Worm (Caenorhabditis elegans) whole organism, L1 larva: ENCODE measurements around the gene D1086.5.
A peak's percentile ranks its signal among the peaks of the same experiment; 100 is the strongest.

Source experiments
- C04F5.9 ChIP-seq: sonication (generic microtip); optimal IDR thresholded peaks from 2 replicates; lab custom pipeline; 2016; ENCODE audit warnings: missing genetic modification characterization, missing compliant biosample characterization
- C16A3.4 ChIP-seq: fragments of 150-350 bp; optimal IDR thresholded peaks from 2 replicates; lab custom pipeline; 2014; ENCODE audit warnings: missing biosample characterization, missing genetic modification characterization
- C34B4.2 ChIP-seq: sonication (generic microtip); optimal IDR thresholded peaks from 2 replicates; lab custom pipeline; 2017; ENCODE audit warnings: mild to moderate bottlenecking, missing genetic modification characterization, missing compliant biosample characterization
- aha-1 ChIP-seq: fragments of 150-350 bp; optimal IDR thresholded peaks from 2 replicates; lab custom pipeline; 2014; ENCODE audit warnings: missing biosample characterization, missing genetic modification characterization
- alr-1 ChIP-seq: fragments of 200-800 bp; sonication (Bioruptor generic); optimal IDR thresholded peaks from 2 replicates; lab custom pipeline; 2018; ENCODE audit warnings: borderline replicate concordance, mild to moderate bottlenecking, missing genetic modification characterization, missing compliant biosample characterization
- ama-1 ChIP-seq: fragments of 150-350 bp; optimal IDR thresholded peaks from 2 replicates; lab custom pipeline; 2014
- blmp-1 ChIP-seq: fragments of 150-350 bp; optimal IDR thresholded peaks from 2 replicates; lab custom pipeline; 2014; ENCODE audit warnings: missing biosample characterization, missing genetic modification characterization
- ceh-63 ChIP-seq: fragments of 200-800 bp; sonication (Bioruptor generic); optimal IDR thresholded peaks from 2 replicates; lab custom pipeline; 2018; ENCODE audit warnings: mild to moderate bottlenecking, missing genetic modification characterization, missing compliant biosample characterization
- ceh-82 ChIP-seq, 3 experiments: fragments of 150-350 bp in 1 of 3; sonication (generic microtip) in 2 of 3; optimal IDR thresholded peaks; 2 replicates each; lab custom pipeline; 2014 to 2017; ENCODE audit warnings: missing biosample characterization in 3 of 3, missing genetic modification characterization in 3 of 3
- ceh-88 ChIP-seq: fragments of 200-800 bp; sonication (Bioruptor generic); IDR thresholded peaks from 2 replicates; pipeline ENCODE4 v1.3.6; 2022; ENCODE audit warnings: missing genetic modification characterization, missing compliant biosample characterization
- ceh-90 ChIP-seq: sonication (generic microtip); optimal IDR thresholded peaks from 2 replicates; lab custom pipeline; 2016; ENCODE audit warnings: missing genetic modification characterization, missing compliant biosample characterization
- dsc-1 ChIP-seq: sonication (generic microtip); optimal IDR thresholded peaks from 2 replicates; lab custom pipeline; 2016; ENCODE audit warnings: mild to moderate bottlenecking, missing genetic modification characterization, missing compliant biosample characterization
- egl-13 ChIP-seq: sonication (generic microtip); optimal IDR thresholded peaks from 2 replicates; lab custom pipeline; 2016; ENCODE audit warnings: missing genotype, missing genetic modification reagents, missing genetic modification characterization, missing compliant biosample characterization
- elt-2 ChIP-seq: sonication (generic microtip); optimal IDR thresholded peaks from 2 replicates; lab custom pipeline; 2016; ENCODE audit warnings: missing genetic modification characterization, mild to moderate bottlenecking, inconsistent platforms, missing compliant biosample characterization, missing genetic modification reagents
- elt-3 ChIP-seq, 6 experiments: fragments of 150-350 bp in 1 of 6; sonication (generic microtip); optimal IDR thresholded peaks; 2 replicates each; lab custom pipeline; 2017 to 2018; ENCODE audit warnings: missing biosample characterization in 6 of 6, missing genetic modification characterization in 6 of 6, inconsistent platforms in 1 of 6
- fkh-10 ChIP-seq: sonication (generic microtip); optimal IDR thresholded peaks from 2 replicates; lab custom pipeline; 2017; ENCODE audit warnings: missing biosample characterization, missing genetic modification reagents, missing genetic modification characterization
- fkh-4 ChIP-seq: sonication (generic microtip); optimal IDR thresholded peaks from 2 replicates; lab custom pipeline; 2016; ENCODE audit warnings: missing compliant biosample characterization, missing genetic modification characterization, borderline replicate concordance
- hlh-17 ChIP-seq: fragments of 200-800 bp; sonication (Bioruptor generic); optimal IDR thresholded peaks from 2 replicates; lab custom pipeline; 2018; ENCODE audit warnings: missing genetic modification characterization, mild to moderate bottlenecking, missing compliant biosample characterization, moderate library complexity, borderline replicate concordance
- hpl-2 ChIP-seq: fragments of 150-350 bp; optimal IDR thresholded peaks from 2 replicates; lab custom pipeline; 2014; ENCODE audit warnings: missing biosample characterization, missing genetic modification reagents, missing genetic modification characterization
- irx-1 ChIP-seq: sonication (generic microtip); optimal IDR thresholded peaks from 2 replicates; lab custom pipeline; 2016; ENCODE audit warnings: missing genetic modification characterization, missing compliant biosample characterization
- isw-1 ChIP-seq: fragments of 200-800 bp; sonication (Bioruptor generic); IDR thresholded peaks from 2 replicates; pipeline ENCODE4 v1.3.6; 2022; ENCODE audit warnings: missing genetic modification characterization, missing compliant biosample characterization
- jun-1 ChIP-seq: fragments of 150-350 bp; optimal IDR thresholded peaks from 2 replicates; lab custom pipeline; 2014; ENCODE audit warnings: missing biosample characterization, missing genetic modification reagents, missing genetic modification characterization
- lin-14 ChIP-seq: fragments of 200-800 bp; sonication (Bioruptor generic); optimal IDR thresholded peaks from 2 replicates; lab custom pipeline; 2018; ENCODE audit warnings: mild to moderate bottlenecking, missing genetic modification characterization, moderate library complexity, missing compliant biosample characterization
- lin-35 ChIP-seq, 2 experiments: fragments of 150-350 bp; optimal IDR thresholded peaks; 2 replicates each; lab custom pipeline; 2014; ENCODE audit warnings: missing biosample characterization in 2 of 2, missing genetic modification characterization in 2 of 2, missing genetic modification reagents in 2 of 2
- lir-3 ChIP-seq: sonication (generic microtip); optimal IDR thresholded peaks from 2 replicates; lab custom pipeline; 2016; ENCODE audit warnings: mild to moderate bottlenecking, missing genetic modification characterization, moderate library complexity, missing compliant biosample characterization; ENCODE audit not compliant: poor library complexity
- lsy-2 ChIP-seq, 2 experiments: fragments of 150-350 bp; optimal IDR thresholded peaks; 2 replicates each; lab custom pipeline; 2014; ENCODE audit warnings: missing biosample characterization in 2 of 2, missing genetic modification characterization in 2 of 2
- mab-9 ChIP-seq: fragments of 200-800 bp; sonication (Bioruptor generic); IDR thresholded peaks from 2 replicates; pipeline ENCODE4 v1.3.6; 2022; ENCODE audit warnings: missing genetic modification reagents, missing genetic modification characterization, missing compliant biosample characterization
- mep-1 ChIP-seq: fragments of 150-350 bp; optimal IDR thresholded peaks from 2 replicates; lab custom pipeline; 2014; ENCODE audit warnings: missing biosample characterization, missing genetic modification characterization
- nhr-12 ChIP-seq: sonication (generic microtip); optimal IDR thresholded peaks from 2 replicates; lab custom pipeline; 2017; ENCODE audit warnings: missing biosample characterization, missing genetic modification characterization
- nhr-19 ChIP-seq: fragments of 200-800 bp; sonication (Bioruptor generic); conservative IDR thresholded peaks from 2 replicates; pipeline ENCODE4 v1.3.6; 2022; ENCODE audit warnings: missing genetic modification characterization, missing compliant biosample characterization
- nhr-20 ChIP-seq: sonication (generic microtip); optimal IDR thresholded peaks from 2 replicates; lab custom pipeline; 2016; ENCODE audit warnings: mild to moderate bottlenecking, missing genetic modification characterization, missing compliant biosample characterization
- nhr-47 ChIP-seq: sonication (generic microtip); optimal IDR thresholded peaks from 2 replicates; lab custom pipeline; 2016; ENCODE audit warnings: mild to moderate bottlenecking, missing genetic modification characterization, moderate library complexity, missing compliant biosample characterization
- nhr-76 ChIP-seq: sonication (generic microtip); optimal IDR thresholded peaks from 2 replicates; lab custom pipeline; 2017; ENCODE audit warnings: missing biosample characterization, missing genetic modification characterization
- nhr-84 ChIP-seq: sonication (generic microtip); optimal IDR thresholded peaks from 2 replicates; lab custom pipeline; 2017; ENCODE audit warnings: missing biosample characterization, missing genetic modification characterization
- pag-3 ChIP-seq: sonication (generic microtip); optimal IDR thresholded peaks from 2 replicates; lab custom pipeline; 2017; ENCODE audit warnings: missing genetic modification characterization, mild to moderate bottlenecking, missing compliant biosample characterization, antibody characterized with exemption, borderline replicate concordance; ENCODE audit not compliant: insufficient read depth
- rnt-1 ChIP-seq: sonication (generic microtip); optimal IDR thresholded peaks from 2 replicates; lab custom pipeline; 2016; ENCODE audit warnings: mild to moderate bottlenecking, missing genetic modification characterization, moderate library complexity, missing compliant biosample characterization
- sox-4 ChIP-seq: sonication (generic microtip); optimal IDR thresholded peaks from 2 replicates; lab custom pipeline; 2016; ENCODE audit warnings: missing genetic modification characterization, missing compliant biosample characterization
- sptf-1 ChIP-seq: fragments of 150-350 bp; optimal IDR thresholded peaks from 2 replicates; lab custom pipeline; 2014; ENCODE audit warnings: missing biosample characterization, missing genetic modification characterization
- swsn-7 ChIP-seq: sonication (generic microtip); optimal IDR thresholded peaks from 2 replicates; lab custom pipeline; 2016; ENCODE audit warnings: missing genetic modification characterization, missing compliant biosample characterization
- tbx-2 ChIP-seq: sonication (generic microtip); optimal IDR thresholded peaks from 2 replicates; lab custom pipeline; 2016; ENCODE audit warnings: missing genetic modification characterization, missing compliant biosample characterization
- tlp-1 ChIP-seq: fragments of 150-350 bp; optimal IDR thresholded peaks from 2 replicates; lab custom pipeline; 2014; ENCODE audit warnings: missing biosample characterization, missing genetic modification characterization
- unc-30 ChIP-seq: sonication (generic microtip); optimal IDR thresholded peaks from 2 replicates; lab custom pipeline; 2017; ENCODE audit warnings: missing biosample characterization, missing genetic modification characterization
- unc-86 ChIP-seq: sonication (generic microtip); optimal IDR thresholded peaks from 2 replicates; lab custom pipeline; 2016; ENCODE audit warnings: missing genetic modification characterization, missing compliant biosample characterization
- unc-98 ChIP-seq: fragments of 200-800 bp; sonication (Bioruptor generic); IDR thresholded peaks from 2 replicates; pipeline ENCODE4 v1.3.6; 2022; ENCODE audit warnings: missing genetic modification characterization, missing compliant biosample characterization
- vab-15 ChIP-seq: sonication (generic microtip); optimal IDR thresholded peaks from 2 replicates; lab custom pipeline; 2017; ENCODE audit warnings: missing genotype, mild to moderate bottlenecking, missing genetic modification characterization, missing compliant biosample characterization
- xbp-1 ChIP-seq: sonication (generic microtip); optimal IDR thresholded peaks from 2 replicates; lab custom pipeline; 2016; ENCODE audit warnings: missing genetic modification characterization, missing compliant biosample characterization
- zag-1 ChIP-seq: fragments of 150-350 bp; optimal IDR thresholded peaks from 2 replicates; lab custom pipeline; 2014; ENCODE audit warnings: missing biosample characterization, missing genetic modification characterization
- ztf-4 ChIP-seq: fragments of 150-350 bp; optimal IDR thresholded peaks from 2 replicates; lab custom pipeline; 2014; ENCODE audit warnings: missing biosample characterization, missing genetic modification characterization

The D1086.5 gene

ce11 chrV:14094546-14094945, 4.4 kb upstream of the D1086.5 start:
- TF ChIP-seq dsc-1 (tag; lab: Kevin White, UChicago) (no peak), elt-2 (tag; lab: Kevin White, UChicago) (no peak), ceh-63 (GFP tag; lab: Kevin White, UChicago) (no peak), C34B4.2 (tag; lab: Kevin White, UChicago) (no peak), hlh-17 (GFP tag; lab: Kevin White, UChicago) (no peak), rnt-1 (no peak), lin-35 (GFP tag; optimal IDR thresholded peaks at IDR 0.05; lab: Kevin White, UChicago) (no peak), swsn-7 (tag; lab: Kevin White, UChicago) (no peak), nhr-20 (tag; lab: Kevin White, UChicago) (no peak), tlp-1 (no peak), elt-3 (tag; optimal IDR thresholded peaks at IDR 0.05; lab: Kevin White, UChicago) (no peak), zag-1 (tag; lab: Kevin White, UChicago) (no peak), irx-1 (tag; lab: Kevin White, UChicago) (no peak), sox-4 (no peak), hpl-2 (no peak), ztf-4 (tag; lab: Kevin White, UChicago) (no peak)

DNA sequence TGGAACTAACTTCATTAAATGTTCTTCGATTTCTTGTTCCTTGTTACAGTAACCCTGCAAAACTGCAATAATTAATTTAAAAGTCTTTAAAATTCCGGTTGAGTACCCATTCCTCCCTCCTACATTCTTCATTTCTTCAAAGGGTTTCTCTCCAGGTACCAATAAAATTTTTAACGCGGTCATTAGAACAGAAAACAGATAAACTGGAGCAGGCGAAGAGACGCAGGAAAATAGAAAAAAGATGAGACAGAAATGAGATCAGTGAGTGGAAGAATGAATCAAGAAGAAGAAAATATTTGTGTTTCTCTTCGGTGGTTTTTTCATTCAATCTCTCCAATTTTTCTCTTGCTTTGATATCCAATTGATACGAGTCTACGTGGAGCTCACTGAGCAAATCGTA, 3.6 kb upstream of the D1086.5 start, which contains the start of gene D1086.8:
TSS of gene D1086.8 (plus strand) at position 301 of the 400 bp plus-strand sequence.
- no peak for TF ChIP-seq hpl-2
- peak; percentile 57 for TF ChIP-seq lin-14
- no peak for TF ChIP-seq hlh-17 (GFP tag; lab: Kevin White, UChicago)
- no peak for TF ChIP-seq unc-98 (GFP tag; lab: Robert Waterston, UW)
- TF ChIP-seq tlp-1, result no peak
- TF ChIP-seq mep-1 (tag; lab: Kevin White, UChicago), result no peak
- no peak for TF ChIP-seq nhr-12 (tag; lab: Kevin White, UChicago)
- TF ChIP-seq xbp-1, result no peak
- TF ChIP-seq ztf-4 (tag; lab: Kevin White, UChicago), result no peak
- no peak for TF ChIP-seq ceh-88 (GFP tag; lab: Robert Waterston, UW)
- peak; percentile 11 for TF ChIP-seq blmp-1
- TF ChIP-seq elt-2 (tag; lab: Kevin White, UChicago), result no peak
- peak; percentile 2 for TF ChIP-seq dsc-1 (tag; lab: Kevin White, UChicago)
- no peak for TF ChIP-seq vab-15
- TF ChIP-seq C04F5.9, result no peak
- no peak for TF ChIP-seq nhr-19 (GFP tag; lab: Robert Waterston, UW)
- TF ChIP-seq lir-3 (tag; lab: Kevin White, UChicago), result no peak
- no peak for TF ChIP-seq isw-1 (GFP tag; lab: Robert Waterston, UW)
- TF ChIP-seq alr-1 (tag; lab: Kevin White, UChicago), result no peak
- TF ChIP-seq rnt-1, result peak; percentile 33
- no peak for TF ChIP-seq pag-3
- peak in 1 of 2 experiments; percentile 38 for TF ChIP-seq lsy-2 (tag; optimal IDR thresholded peaks at IDR 0.05; lab: Kevin White, UChicago)
- TF ChIP-seq tbx-2, result no peak
- no peak for TF ChIP-seq sptf-1 (tag; lab: Kevin White, UChicago)
- no peak for TF ChIP-seq unc-86 (tag; lab: Kevin White, UChicago)
- no peak for TF ChIP-seq nhr-84 (tag; lab: Kevin White, UChicago)
- TF ChIP-seq aha-1 (tag; lab: Kevin White, UChicago), result no peak

ce11 chrV:14092403-14092802, 2.2 kb upstream of the D1086.5 start, which contains the start of gene D1086.3:
Gene D1086.3 (plus strand): TSS chrV:14092792.
- TF ChIP-seq nhr-76 (no peak), egl-13 (tag; lab: Kevin White, UChicago) (no peak), isw-1 (GFP tag; lab: Robert Waterston, UW) (no peak), sox-4 (no peak), unc-30 (tag; lab: Kevin White, UChicago) (no peak), nhr-19 (GFP tag; lab: Robert Waterston, UW) (peak; percentile 80), mab-9 (GFP tag; lab: Robert Waterston, UW) (no peak), ama-1 (lab: Kevin White, UChicago) (peak; percentile 70), ceh-88 (GFP tag; lab: Robert Waterston, UW) (no peak), elt-2 (tag; lab: Kevin White, UChicago) (peak; percentile 55), swsn-7 (tag; lab: Kevin White, UChicago) (peak; percentile 65), C04F5.9 (no peak), fkh-10 (GFP tag; lab: Kevin White, UChicago) (no peak), jun-1 (no peak), lsy-2 (tag; optimal IDR thresholded peaks at IDR 0.05; lab: Kevin White, UChicago) (peak in 1 of 2 experiments; percentile 42), elt-3 (tag; optimal IDR thresholded peaks at IDR 0.05; lab: Kevin White, UChicago) (peak in 1 of 6 experiments; percentile 7), nhr-47 (tag; lab: Kevin White, UChicago) (peak; percentile 72), ceh-90 (tag; lab: Kevin White, UChicago) (no peak), rnt-1 (peak; percentile 82), C16A3.4 (tag; lab: Kevin White, UChicago) (no peak), C34B4.2 (tag; lab: Kevin White, UChicago) (no peak), vab-15 (no peak), lin-14 (peak; percentile 4), ceh-82 (tag; optimal IDR thresholded peaks at IDR 0.05; lab: Kevin White, UChicago) (no peak), hpl-2 (no peak), fkh-4 (tag; lab: Kevin White, UChicago) (no peak)
